Fruit fly (Drosophila melanogaster) whole organism, embryonic: ENCODE results near the gene CG2681.
A peak's percentile ranks its signal among the peaks of the same experiment; 100 is the strongest.

ENCODE experiments used
- Ada2b ChIP-seq: fragments of 200-800 bp; sonication (Bioruptor generic); IDR thresholded peaks from 2 replicates; pipeline ENCODE4 v1.3.6; 2022; ENCODE audit warnings: missing biosample characterization, missing genetic modification characterization
- B-H2 ChIP-seq: fragments of 200-800 bp; sonication (Bioruptor generic); optimal IDR thresholded peaks from 2 replicates; lab custom pipeline; 2018; ENCODE audit warnings: missing biosample characterization, mild to moderate bottlenecking, missing genetic modification characterization
- BEAF-32 ChIP-seq: fragments of 200-800 bp; sonication (Bioruptor generic); optimal IDR thresholded peaks from 3 replicates; lab custom pipeline; 2017; ENCODE audit warnings: missing biosample characterization, missing genetic modification characterization, mild to moderate bottlenecking, moderate library complexity, missing genetic modification reagents
- CG11723 ChIP-seq: fragments of 200-800 bp; sonication (Bioruptor generic); optimal IDR thresholded peaks from 2 replicates; lab custom pipeline; 2017; ENCODE audit warnings: missing biosample characterization, mild to moderate bottlenecking, missing genetic modification characterization
- CG12659 ChIP-seq: fragments of 200-800 bp; sonication (Bioruptor generic); optimal IDR thresholded peaks from 3 replicates; lab custom pipeline; 2017; ENCODE audit warnings: mild to moderate bottlenecking, missing biosample characterization, missing genetic modification reagents, missing genetic modification characterization
- CG12744 ChIP-seq: fragments of 200-800 bp; sonication (Bioruptor generic); optimal IDR thresholded peaks from 2 replicates; lab custom pipeline; 2016; ENCODE audit warnings: missing biosample characterization, missing genetic modification characterization
- CG13894 ChIP-seq: fragments of 200-800 bp; sonication (Bioruptor generic); optimal IDR thresholded peaks from 3 replicates; lab custom pipeline; 2018; ENCODE audit warnings: missing biosample characterization, mild to moderate bottlenecking, missing genetic modification characterization, moderate library complexity
- CG14860 ChIP-seq: fragments of 200-800 bp; sonication (Bioruptor generic); IDR thresholded peaks from 3 replicates; pipeline ENCODE4 v1.3.6; 2022; ENCODE audit warnings: missing biosample characterization, missing genetic modification characterization; ENCODE audit not compliant: partially characterized antibody
- CG15269 ChIP-seq: fragments of 200-800 bp; sonication (Bioruptor generic); optimal IDR thresholded peaks from 2 replicates; lab custom pipeline; 2018; ENCODE audit warnings: missing biosample characterization, mild to moderate bottlenecking, missing genetic modification characterization, moderate library complexity
- CG18262 ChIP-seq: fragments of 200-800 bp; optimal IDR thresholded peaks from 3 replicates; lab custom pipeline; 2019; ENCODE audit warnings: missing biosample characterization, mild to moderate bottlenecking, missing genetic modification characterization, moderate library complexity
- CG18764 ChIP-seq: fragments of 200-800 bp; sonication (Bioruptor generic); optimal IDR thresholded peaks from 3 replicates; lab custom pipeline; 2016; ENCODE audit warnings: missing biosample characterization, missing genetic modification characterization
- CG2116 ChIP-seq: fragments of 200-800 bp; sonication (Bioruptor generic); optimal IDR thresholded peaks from 3 replicates; lab custom pipeline; 2018; ENCODE audit warnings: missing biosample characterization, mild to moderate bottlenecking, missing genetic modification characterization
- CG32532 ChIP-seq: fragments of 200-800 bp; sonication (Bioruptor generic); IDR thresholded peaks from 2 replicates; pipeline ENCODE4 v1.3.6; 2022; ENCODE audit warnings: missing biosample characterization, missing genetic modification characterization
- CG34376 ChIP-seq: fragments of 200-800 bp; sonication (Bioruptor generic); optimal IDR thresholded peaks from 2 replicates; lab custom pipeline; 2018; ENCODE audit warnings: missing biosample characterization, mild to moderate bottlenecking, missing genetic modification characterization
- CG7745 ChIP-seq: fragments of 200-800 bp; sonication (Bioruptor generic); optimal IDR thresholded peaks from 2 replicates; lab custom pipeline; 2018; ENCODE audit warnings: missing biosample characterization, mild to moderate bottlenecking, missing genetic modification characterization, moderate library complexity
- CG8924 ChIP-seq: fragments of 200-800 bp; optimal IDR thresholded peaks from 3 replicates; lab custom pipeline; 2019; ENCODE audit warnings: missing biosample characterization, mild to moderate bottlenecking, missing genetic modification characterization, moderate library complexity
- CG9797 ChIP-seq: fragments of 200-800 bp; sonication (Bioruptor generic); optimal IDR thresholded peaks from 3 replicates; lab custom pipeline; 2018; ENCODE audit warnings: missing biosample characterization, mild to moderate bottlenecking, missing genetic modification characterization
- CHES-1-like ChIP-seq: fragments of 200-800 bp; sonication (Bioruptor generic); optimal IDR thresholded peaks from 2 replicates; lab custom pipeline; 2016; ENCODE audit warnings: missing biosample characterization, missing genetic modification characterization
- D19A ChIP-seq: fragments of 200-800 bp; optimal IDR thresholded peaks from 3 replicates; lab custom pipeline; 2019; ENCODE audit warnings: missing biosample characterization, mild to moderate bottlenecking, missing genetic modification characterization, moderate library complexity
- E2f1 ChIP-seq: fragments of 200-800 bp; sonication (Bioruptor generic); IDR thresholded peaks from 2 replicates; pipeline ENCODE4 v1.3.6; 2022; ENCODE audit warnings: missing biosample characterization, missing genetic modification characterization
- Fer1 ChIP-seq: fragments of 200-800 bp; sonication (Bioruptor generic); optimal IDR thresholded peaks from 2 replicates; lab custom pipeline; 2017; ENCODE audit warnings: missing biosample characterization, mild to moderate bottlenecking, missing genetic modification characterization
- Gug ChIP-seq: fragments of 200-800 bp; sonication (Bioruptor generic); IDR thresholded peaks from 4 replicates; pipeline ENCODE4 v1.3.6; 2022; ENCODE audit warnings: missing biosample characterization, missing genetic modification characterization
- H2.0 ChIP-seq: fragments of 200-800 bp; sonication (Bioruptor generic); IDR thresholded peaks from 2 replicates; pipeline ENCODE4 v1.3.6; 2022; ENCODE audit warnings: missing biosample characterization, missing genetic modification characterization
- HLH4C ChIP-seq: fragments of 200-800 bp; sonication (Bioruptor generic); IDR thresholded peaks from 3 replicates; pipeline ENCODE4 v1.3.6; 2022; ENCODE audit warnings: missing biosample characterization, missing genetic modification characterization; ENCODE audit not compliant: partially characterized antibody
- HLH54F ChIP-seq: fragments of 200-800 bp; sonication (Bioruptor generic); optimal IDR thresholded peaks from 3 replicates; lab custom pipeline; 2016; ENCODE audit warnings: missing biosample characterization, missing genetic modification characterization
- MBD-R2 ChIP-seq: fragments of 200-800 bp; sonication (Bioruptor generic); IDR thresholded peaks from 2 replicates; pipeline ENCODE4 v1.3.6; 2022; ENCODE audit warnings: missing biosample characterization, missing genetic modification characterization
- Med ChIP-seq: fragments of 200-800 bp; sonication (Bioruptor generic); peaks from one replicate; lab custom pipeline; 2016; ENCODE audit warnings: missing biosample characterization, missing genetic modification characterization, mild to moderate bottlenecking, inconsistent platforms, moderate library complexity
- NC2α ChIP-seq: fragments of 200-800 bp; sonication (Bioruptor generic); optimal IDR thresholded peaks from 2 replicates; lab custom pipeline; 2016; ENCODE audit warnings: missing biosample characterization, missing genetic modification characterization
- Opbp ChIP-seq: fragments of 200-800 bp; sonication (Bioruptor generic); IDR thresholded peaks from 3 replicates; pipeline ENCODE4 v1.3.6; 2022; ENCODE audit warnings: missing biosample characterization, missing genetic modification characterization; ENCODE audit not compliant: partially characterized antibody
- Rfx ChIP-seq: fragments of 200-800 bp; sonication (Bioruptor generic); IDR thresholded peaks from 2 replicates; pipeline ENCODE4 v1.3.6; 2022; ENCODE audit warnings: missing biosample characterization, missing genetic modification characterization
- Sox102F ChIP-seq: fragments of 200-800 bp; sonication (Bioruptor generic); optimal IDR thresholded peaks from 2 replicates; lab custom pipeline; 2018; ENCODE audit warnings: missing biosample characterization, mild to moderate bottlenecking, missing genetic modification characterization, moderate library complexity
- TFAM ChIP-seq: fragments of 200-800 bp; sonication (Bioruptor generic); optimal IDR thresholded peaks from 2 replicates; lab custom pipeline; 2017; ENCODE audit warnings: missing biosample characterization, missing genetic modification characterization, inconsistent platforms
- Xbp1 ChIP-seq: fragments of 200-800 bp; sonication (Bioruptor generic); optimal IDR thresholded peaks from 3 replicates; lab custom pipeline; 2016; ENCODE audit warnings: missing biosample characterization, mild to moderate bottlenecking, missing genetic modification characterization
- YL-1 ChIP-seq: fragments of 200-800 bp; sonication (Bioruptor generic); optimal IDR thresholded peaks from 3 replicates; lab custom pipeline; 2017; ENCODE audit warnings: missing biosample characterization, mild to moderate bottlenecking, missing genetic modification characterization
- ap ChIP-seq: fragments of 200-800 bp; sonication (Bioruptor generic); IDR thresholded peaks from 2 replicates; pipeline ENCODE4 v1.3.6; 2022; ENCODE audit warnings: missing biosample characterization, missing genetic modification characterization
- bcd ChIP-seq: fragments of 200-800 bp; sonication (Bioruptor generic); optimal IDR thresholded peaks from 2 replicates; lab custom pipeline; 2017; ENCODE audit warnings: missing biosample characterization, mild to moderate bottlenecking, missing genetic modification characterization
- corto ChIP-seq: fragments of 200-800 bp; sonication (Bioruptor generic); optimal IDR thresholded peaks from 2 replicates; lab custom pipeline; 2016; ENCODE audit warnings: missing biosample characterization, mild to moderate bottlenecking, missing genetic modification characterization, moderate library complexity
- dan ChIP-seq: fragments of 200-800 bp; sonication (Bioruptor generic); IDR thresholded peaks from 2 replicates; pipeline ENCODE4 v1.3.6; 2022; ENCODE audit warnings: missing biosample characterization, missing genetic modification characterization
- dpn ChIP-seq, 2 experiments: fragments of 200-800 bp; sonication (Bioruptor generic); optimal IDR thresholded peaks; 3 replicates each; lab custom pipeline; 2016; ENCODE audit warnings: missing biosample characterization in 2 of 2, missing genetic modification characterization in 2 of 2
- dysf ChIP-seq: fragments of 200-800 bp; sonication (Bioruptor generic); IDR thresholded peaks from 3 replicates; pipeline ENCODE4 v1.3.6; 2022; ENCODE audit warnings: missing biosample characterization, missing genetic modification characterization
- ems ChIP-seq: fragments of 200-800 bp; sonication (Bioruptor generic); optimal IDR thresholded peaks from 3 replicates; lab custom pipeline; 2016; ENCODE audit warnings: missing biosample characterization, missing genetic modification characterization
- esg ChIP-seq: fragments of 200-800 bp; sonication (Bioruptor generic); conservative IDR thresholded peaks from 2 replicates; pipeline ENCODE4 v1.3.6; 2022; ENCODE audit warnings: missing biosample characterization, missing genetic modification characterization
- ewg ChIP-seq: fragments of 200-800 bp; sonication (Bioruptor generic); optimal IDR thresholded peaks from 3 replicates; lab custom pipeline; 2017; ENCODE audit warnings: mild to moderate bottlenecking, missing biosample characterization, missing genetic modification reagents, missing genetic modification characterization
- gcm2 ChIP-seq: fragments of 200-800 bp; sonication (Bioruptor generic); optimal IDR thresholded peaks from 2 replicates; lab custom pipeline; 2016; ENCODE audit warnings: missing biosample characterization, missing genetic modification characterization
- kay ChIP-seq: fragments of 200-800 bp; sonication (Bioruptor generic); optimal IDR thresholded peaks from 2 replicates; lab custom pipeline; 2016; ENCODE audit warnings: missing biosample characterization, missing genetic modification characterization
- phol ChIP-seq: fragments of 200-800 bp; sonication (Bioruptor generic); optimal IDR thresholded peaks from 3 replicates; lab custom pipeline; 2018; ENCODE audit warnings: missing biosample characterization, mild to moderate bottlenecking, missing genetic modification characterization, moderate library complexity
- scrt ChIP-seq: fragments of 200-800 bp; sonication (Bioruptor generic); optimal IDR thresholded peaks from 2 replicates; lab custom pipeline; 2018; ENCODE audit warnings: missing biosample characterization, mild to moderate bottlenecking, missing genetic modification characterization, moderate library complexity
- sens ChIP-seq: fragments of 200-800 bp; sonication (Bioruptor generic); peaks from one replicate; lab custom pipeline; 2016; ENCODE audit warnings: missing biosample characterization, missing genetic modification characterization
- stc ChIP-seq: fragments of 200-800 bp; sonication (Bioruptor generic); IDR thresholded peaks from 2 replicates; pipeline ENCODE4 v1.3.6; 2022; ENCODE audit warnings: missing biosample characterization, missing genetic modification characterization
- toy ChIP-seq: fragments of 200-800 bp; sonication (Bioruptor generic); IDR thresholded peaks from 2 replicates; pipeline ENCODE4 v1.3.6; 2022; ENCODE audit warnings: missing biosample characterization, missing genetic modification characterization

CG2681 gene

dm6 chrX:2698064-2698894, 10.2 kb upstream of the CG2681 start, which contains the start of the genes Spg7 and Lint-O (continued):
- TF ChIP-seq HLH4C (GFP tag; lab: Robert Waterston, UW) (peak; percentile 70; the same call in 2 of the 3 replicates), CG12659 (GFP tag; lab: Kevin White, UChicago) (no peak), CG11723 (GFP tag; lab: Kevin White, UChicago) (no peak), BEAF-32 (GFP tag; lab: Kevin White, UChicago) (peak; percentile 78), dan (GFP tag; lab: Robert Waterston, UW) (no peak), kay (no peak), CG9797 (GFP tag; lab: Kevin White, UChicago) (no peak), Xbp1 (GFP tag; lab: Kevin White, UChicago) (no peak), bcd (GFP tag; lab: Kevin White, UChicago) (no peak), B-H2 (no peak), Fer1 (GFP tag; lab: Kevin White, UChicago) (no peak), CHES-1-like (GFP tag; lab: Kevin White, UChicago) (no peak), dysf (no peak), Gug (GFP tag; lab: Robert Waterston, UW) (no peak), CG2116 (peak; percentile 63), CG18764 (GFP tag; lab: Kevin White, UChicago) (no peak), corto (GFP tag; lab: Kevin White, UChicago) (no peak), MBD-R2 (GFP tag; lab: Robert Waterston, UW) (peak; percentile 57; the same call in 1 of the 2 replicates), CG13894 (tag; lab: Kevin White, UChicago) (no peak), Ada2b (GFP tag; lab: Robert Waterston, UW) (no peak), CG7745 (tag; lab: Kevin White, UChicago) (no peak), CG15269 (tag; lab: Kevin White, UChicago) (no peak), ems (GFP tag; lab: Kevin White, UChicago) (no peak), ewg (GFP tag; lab: Kevin White, UChicago) (no peak), HLH54F (no peak), E2f1 (GFP tag; lab: Robert Waterston, UW) (no peak), TFAM (GFP tag; lab: Kevin White, UChicago) (no peak), sens (GFP tag; lab: Kevin White, UChicago) (peak; percentile 52), CG8924 (no peak), scrt (GFP tag; lab: Kevin White, UChicago) (no peak), ap (GFP tag; lab: Robert Waterston, UW) (no peak), CG34376 (GFP tag; lab: Kevin White, UChicago) (no peak), CG32532 (GFP tag; lab: Robert Waterston, UW) (no peak), YL-1 (GFP tag; lab: Kevin White, UChicago) (no peak), gcm2 (GFP tag; lab: Kevin White, UChicago) (no peak), Med (GFP tag; lab: Kevin White, UChicago) (no peak), Rfx (GFP tag; lab: Robert Waterston, UW) (no peak), phol (tag; lab: Kevin White, UChicago) (no peak), CG18262 (tag; lab: Kevin White, UChicago) (no peak), H2.0 (no peak), Opbp (peak; percentile 84), NC2α (GFP tag; lab: Kevin White, UChicago) (no peak), Sox102F (GFP tag; lab: Kevin White, UChicago) (no peak), CG14860 (GFP tag; lab: Robert Waterston, UW) (peak; percentile 36; the same call in 2 of the 3 replicates), D19A (no peak), dpn (GFP tag; optimal IDR thresholded peaks at IDR 0.05; lab: Kevin White, UChicago) (no peak), esg (GFP tag; lab: Robert Waterston, UW) (no peak), stc (GFP tag; lab: Robert Waterston, UW) (no peak), toy (no peak), CG12744 (GFP tag; lab: Kevin White, UChicago) (no peak)
